Worm (Caenorhabditis elegans) whole organism, L3 larva: ENCODE measurements around the gene grl-25.
"Not testable (repeated sequence)": the region's sequence is repeated elsewhere in the genome, so short reads cannot be mapped to it uniquely, and the experiment has no call there.

ENCODE experiments used
- ceh-82 ChIP-seq: fragments of 150-350 bp; optimal IDR thresholded peaks from 2 replicates; lab custom pipeline; 2014; ENCODE audit warnings: missing biosample characterization, missing genetic modification characterization
- egl-27 ChIP-seq: sonication (generic microtip); optimal IDR thresholded peaks from 4 replicates; lab custom pipeline; 2017; ENCODE audit warnings: missing biosample characterization, missing genetic modification reagents, missing genetic modification characterization
- elt-2 ChIP-seq: sonication (generic microtip); optimal IDR thresholded peaks from 2 replicates; lab custom pipeline; 2016; ENCODE audit warnings: missing genetic modification reagents, mild to moderate bottlenecking, missing genetic modification characterization, missing compliant biosample characterization
- pha-4 ChIP-seq: fragments of 150-350 bp; optimal IDR thresholded peaks from 2 replicates; lab custom pipeline; 2014; ENCODE audit warnings: missing biosample characterization, missing genetic modification reagents, missing genetic modification characterization
- ztf-4 ChIP-seq: fragments of 150-350 bp; optimal IDR thresholded peaks from 2 replicates; lab custom pipeline; 2014; ENCODE audit warnings: missing biosample characterization, missing genetic modification characterization

ce11 chrIII:9005905-9006372, 43.8 kb downstream of the grl-25 start, which contains the start of gene rab-6.1:
- not testable (repeated sequence) for TF ChIP-seq ceh-82, ztf-4, egl-27, elt-2, pha-4 (tag; lab: Kevin White, UChicago)
